Fruit fly (Drosophila melanogaster): ENCODE results near the gene CG12517.

Gene CG12517

DNA sequence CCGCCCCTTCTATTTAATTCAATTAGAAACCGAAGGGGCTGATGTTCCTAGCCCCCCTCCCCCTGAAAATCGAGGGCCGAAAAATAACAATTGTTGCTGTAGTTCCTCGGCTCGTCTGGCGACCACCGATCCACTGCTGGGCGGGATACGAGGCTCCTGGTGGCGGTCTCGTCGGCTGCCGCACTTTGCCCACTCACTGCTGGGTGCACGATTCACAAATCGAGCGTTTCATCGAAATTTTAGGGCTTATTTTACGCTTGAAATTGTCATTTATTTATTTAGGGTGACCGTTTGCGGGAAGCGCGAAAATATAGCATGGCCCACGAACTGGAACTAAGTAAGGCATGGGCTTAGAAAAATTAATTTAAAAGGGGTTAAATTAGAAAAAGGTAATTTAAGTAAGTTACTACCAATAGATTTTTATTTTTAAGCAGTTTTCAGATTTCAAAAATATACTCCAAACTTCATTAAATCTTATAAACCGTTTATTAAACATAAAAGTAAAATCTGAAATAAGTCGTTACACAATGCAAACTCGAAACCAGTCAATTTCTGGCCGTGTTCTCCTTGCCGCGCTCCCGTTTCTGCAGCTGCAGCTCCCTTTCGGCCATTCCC, 13.5 kb upstream of the CG12517 start, which contains the start of gene Dnz1 (continued):
- peak; percentile 7 to 23 for TF ChIP-seq chif (GFP tag; optimal IDR thresholded peaks at IDR 0.05)
- TF ChIP-seq bcd (GFP tag; optimal IDR thresholded peaks at IDR 0.05): peak; percentile 55
- peak; percentile 39 for TF ChIP-seq CG4617 (GFP tag; optimal IDR thresholded peaks at IDR 0.05; ENCODE audit: borderline replicate concordance)
- no peak for TF ChIP-seq Scr (GFP tag; IDR thresholded peaks at IDR 0.05; ENCODE audit: partially characterized antibody)
- peak; percentile 64 for TF ChIP-seq gfzf (GFP tag; optimal IDR thresholded peaks at IDR 0.05)
- no peak for TF ChIP-seq jing (GFP tag; optimal IDR thresholded peaks at IDR 0.05)
- no peak for TF ChIP-seq CG6854 (GFP tag; optimal IDR thresholded peaks at IDR 0.05)
- TF ChIP-seq Dfd (GFP tag; optimal IDR thresholded peaks at IDR 0.05): no peak
- peak; percentile 40; the same call in 1 of the 2 replicates for TF ChIP-seq CG6689 (GFP tag; IDR thresholded peaks at IDR 0.05)
- TF ChIP-seq CG5953 (GFP tag; IDR thresholded peaks at IDR 0.05): peak; percentile 55; the same call in 1 of the 2 replicates
- peak; percentile 73 for TF ChIP-seq gem (tag; optimal IDR thresholded peaks at IDR 0.05)
- TF ChIP-seq Tbp (GFP tag; optimal IDR thresholded peaks at IDR 0.05): no peak
- TF ChIP-seq CG11695 (GFP tag; IDR thresholded peaks at IDR 0.05): peak; percentile 45; the same call in 1 of the 3 replicates
- TF ChIP-seq stwl (tag; optimal IDR thresholded peaks at IDR 0.05): no peak
- no peak for TF ChIP-seq usp (GFP tag; optimal IDR thresholded peaks at IDR 0.05)
- TF ChIP-seq CG4360 (GFP tag; IDR thresholded peaks at IDR 0.05): no peak
- TF ChIP-seq onecut (GFP tag; IDR thresholded peaks at IDR 0.05): 0 out of 2 replicates have a peak, but pooled peaks have one; percentile 4
- no peak for TF ChIP-seq Nf-YB (GFP tag; optimal IDR thresholded peaks at IDR 0.05)
- TF ChIP-seq chinmo (GFP tag; IDR thresholded peaks at IDR 0.05; ENCODE audit: partially characterized antibody): no peak
- peak; percentile 45 for TF ChIP-seq caup (GFP tag; optimal IDR thresholded peaks at IDR 0.05; ENCODE audit: severe bottlenecking)
- peak; percentile 58 for TF ChIP-seq grau (tag; optimal IDR thresholded peaks at IDR 0.05)
- TF ChIP-seq so (GFP tag; IDR thresholded peaks at IDR 0.05): no peak
- TF ChIP-seq gt (GFP tag; IDR thresholded peaks at IDR 0.05): no peak
- no peak for TF ChIP-seq croc (GFP tag; conservative IDR thresholded peaks at IDR 0.05)
- peak; percentile 43 for TF ChIP-seq Fer1 (GFP tag; optimal IDR thresholded peaks at IDR 0.05)
- no peak for TF ChIP-seq CG12219 (GFP tag; optimal IDR thresholded peaks at IDR 0.05)
- no peak for TF ChIP-seq luna (GFP tag; optimal IDR thresholded peaks at IDR 0.05)
- TF ChIP-seq slbo (GFP tag; IDR thresholded peaks at IDR 0.05): peak; percentile 92
- TF ChIP-seq CG1529 (GFP tag; optimal IDR thresholded peaks at IDR 0.05): no peak
- TF ChIP-seq lbe (GFP tag; optimal IDR thresholded peaks at IDR 0.05): no peak
- TF ChIP-seq CG14441 (GFP tag; IDR thresholded peaks at IDR 0.05): no peak
- TF ChIP-seq ttk (GFP tag; IDR thresholded peaks at IDR 0.05): peak; percentile 54
- TF ChIP-seq Doc2 (GFP tag; IDR thresholded peaks at IDR 0.05): no peak
- TF ChIP-seq CG3065 (GFP tag; optimal IDR thresholded peaks at IDR 0.05): no peak
- TF ChIP-seq BtbVII (GFP tag; optimal IDR thresholded peaks at IDR 0.05): peak; percentile 16
- TF ChIP-seq CG10321 (GFP tag; IDR thresholded peaks at IDR 0.05): no peak
- peak; percentile 83 for TF ChIP-seq crol (GFP tag; IDR thresholded peaks at IDR 0.05)
- TF ChIP-seq tgo (GFP tag; IDR thresholded peaks at IDR 0.05): peak; percentile 62; the same call in 2 of the 3 replicates
- peak; percentile 54 for TF ChIP-seq gsb-n (tag; optimal IDR thresholded peaks at IDR 0.05)
- peak; percentile 23 for TF ChIP-seq CG18011 (GFP tag; optimal IDR thresholded peaks at IDR 0.05)
- TF ChIP-seq CG11093 (GFP tag; IDR thresholded peaks at IDR 0.05): no peak
- TF ChIP-seq CG17912 (GFP tag; optimal IDR thresholded peaks at IDR 0.05): no peak
- no peak for TF ChIP-seq pros (GFP tag; optimal IDR thresholded peaks at IDR 0.05)
- TF ChIP-seq HLH4C (GFP tag; IDR thresholded peaks at IDR 0.05; ENCODE audit: partially characterized antibody): no peak
- TF ChIP-seq wek (GFP tag; optimal IDR thresholded peaks at IDR 0.05): no peak
- no peak for TF ChIP-seq mirr (GFP tag; optimal IDR thresholded peaks at IDR 0.05)
- no peak for TF ChIP-seq CG6254 (GFP tag; optimal IDR thresholded peaks at IDR 0.05)
- TF ChIP-seq Mes4 (GFP tag; optimal IDR thresholded peaks at IDR 0.05): no peak
- TF ChIP-seq bbx (GFP tag; IDR thresholded peaks at IDR 0.05; ENCODE audit: partially characterized antibody): no peak
- no peak for TF ChIP-seq lola (GFP tag; optimal IDR thresholded peaks at IDR 0.05)

All from whole organism, embryonic.